Worm (Caenorhabditis elegans) whole organism, young adult: ENCODE results near the gene F01F1.11.

Experiments used
- C06A6.2 ChIP-seq: fragments of 200-800 bp; sonication (Bioruptor generic); conservative IDR thresholded peaks from 2 replicates; pipeline ENCODE4 v1.3.6; 2022; ENCODE audit warnings: missing genetic modification characterization, missing compliant biosample characterization
- F10E7.11 ChIP-seq: sonication (generic microtip); optimal IDR thresholded peaks from 2 replicates; lab custom pipeline; 2017; ENCODE audit warnings: mild to moderate bottlenecking, missing genetic modification characterization, moderate library complexity, missing compliant biosample characterization
- F37B4.10 ChIP-seq: fragments of 200-800 bp; sonication (Bioruptor generic); IDR thresholded peaks from 2 replicates; pipeline ENCODE4 v1.3.6; 2022; ENCODE audit warnings: missing genetic modification characterization, missing compliant biosample characterization
- F55B11.4 ChIP-seq: sonication (generic microtip); optimal IDR thresholded peaks from 2 replicates; lab custom pipeline; 2016; ENCODE audit warnings: missing compliant biosample characterization, missing genetic modification characterization, borderline replicate concordance; ENCODE audit not compliant: insufficient read depth
- F57C9.4 ChIP-seq: sonication (generic microtip); optimal IDR thresholded peaks from 2 replicates; lab custom pipeline; 2017; ENCODE audit warnings: mild to moderate bottlenecking, missing genetic modification characterization, missing compliant biosample characterization
- Y79H2A.3 ChIP-seq: fragments of 200-800 bp; sonication (Bioruptor generic); conservative IDR thresholded peaks from 2 replicates; pipeline ENCODE4 v1.3.6; 2022; ENCODE audit warnings: missing genetic modification reagents, missing genetic modification characterization, missing compliant biosample characterization
- ZK185.1 ChIP-seq: sonication (generic microtip); optimal IDR thresholded peaks from 2 replicates; lab custom pipeline; 2016; ENCODE audit warnings: mild to moderate bottlenecking, missing genetic modification characterization, missing compliant biosample characterization; ENCODE audit not compliant: poor library complexity, severe bottlenecking
- akir-1 ChIP-seq: fragments of 200-800 bp; sonication (Bioruptor generic); optimal IDR thresholded peaks from 2 replicates; lab custom pipeline; 2018; ENCODE audit warnings: mild to moderate bottlenecking, missing genetic modification characterization, moderate library complexity, missing compliant biosample characterization
- ama-1 ChIP-seq, 3 experiments: fragments of 150-350 bp in 1 of 3; sonication (generic microtip) in 2 of 3; optimal IDR thresholded peaks; 2 replicates each; lab custom pipeline; 2014 to 2018; ENCODE audit warnings: missing biosample characterization in 2 of 3, missing genetic modification characterization in 2 of 3, missing genetic modification reagents in 2 of 3
- attf-3 ChIP-seq: fragments of 200-800 bp; sonication (Bioruptor generic); conservative IDR thresholded peaks from 2 replicates; pipeline ENCODE4 v1.3.6; 2022; ENCODE audit warnings: missing genetic modification reagents, missing genetic modification characterization, missing compliant biosample characterization
- attf-5 ChIP-seq: fragments of 200-800 bp; sonication (Bioruptor generic); optimal IDR thresholded peaks from 2 replicates; lab custom pipeline; 2018; ENCODE audit warnings: mild to moderate bottlenecking, missing genetic modification characterization, missing compliant biosample characterization
- attf-6 ChIP-seq: fragments of 200-800 bp; sonication (Bioruptor generic); IDR thresholded peaks from 2 replicates; pipeline ENCODE4 v1.3.6; 2022; ENCODE audit warnings: missing genetic modification reagents, missing genetic modification characterization, missing compliant biosample characterization
- bed-1 ChIP-seq: fragments of 200-800 bp; sonication (Bioruptor generic); IDR thresholded peaks from 2 replicates; pipeline ENCODE4 v1.3.6; 2022; ENCODE audit warnings: missing genetic modification reagents, missing genetic modification characterization, missing compliant biosample characterization
- cebp-1 ChIP-seq, 2 experiments: fragments of 200-800 bp in 1 of 2; sonication (Bioruptor generic) in 1 of 2; sonication (generic microtip) in 1 of 2; IDR thresholded peaks in 1 of 2; optimal IDR thresholded peaks in 1 of 2; 2 replicates each; pipeline versions ENCODE4 v1.3.6 to Lab custom; 2017 to 2022; ENCODE audit warnings: missing compliant biosample characterization in 2 of 2, missing genetic modification characterization in 2 of 2, mild to moderate bottlenecking in 1 of 2, missing genetic modification reagents in 1 of 2, moderate library complexity in 1 of 2
- ceh-27 ChIP-seq: fragments of 200-800 bp; sonication (Bioruptor generic); optimal IDR thresholded peaks from 2 replicates; lab custom pipeline; 2018; ENCODE audit warnings: mild to moderate bottlenecking, missing genetic modification characterization, moderate library complexity, missing compliant biosample characterization
- ceh-58 ChIP-seq: fragments of 200-800 bp; sonication (Bioruptor generic); IDR thresholded peaks from 2 replicates; pipeline ENCODE4 v1.3.6; 2022; ENCODE audit warnings: missing genetic modification characterization, missing compliant biosample characterization
- dox-1 ChIP-seq: fragments of 200-800 bp; sonication (Bioruptor generic); IDR thresholded peaks from 2 replicates; pipeline ENCODE4 v1.3.6; 2022; ENCODE audit warnings: missing genetic modification reagents, missing genetic modification characterization, missing compliant biosample characterization
- dpl-1 ChIP-seq: fragments of 150-350 bp; optimal IDR thresholded peaks from 2 replicates; lab custom pipeline; 2014; ENCODE audit warnings: missing biosample characterization, missing genetic modification reagents, missing genetic modification characterization
- egl-18 ChIP-seq: fragments of 200-800 bp; sonication (Bioruptor generic); IDR thresholded peaks from 2 replicates; pipeline ENCODE4 v1.3.6; 2022; ENCODE audit warnings: missing genetic modification reagents, missing genetic modification characterization, missing compliant biosample characterization
- egl-44 ChIP-seq: fragments of 200-800 bp; sonication (Bioruptor generic); IDR thresholded peaks from 2 replicates; pipeline ENCODE4 v1.3.6; 2022; ENCODE audit warnings: missing genetic modification reagents, missing genetic modification characterization, missing compliant biosample characterization
- gei-17 ChIP-seq: fragments of 200-800 bp; sonication (Bioruptor generic); optimal IDR thresholded peaks from 2 replicates; lab custom pipeline; 2018; ENCODE audit warnings: mild to moderate bottlenecking, missing genetic modification characterization, missing compliant biosample characterization
- him-1 ChIP-seq: sonication (generic microtip); optimal IDR thresholded peaks from 2 replicates; lab custom pipeline; 2016; ENCODE audit warnings: missing genotype, missing genetic modification reagents, missing genetic modification characterization, missing compliant biosample characterization
- hlh-26 ChIP-seq: fragments of 200-800 bp; sonication (Bioruptor generic); conservative IDR thresholded peaks from 2 replicates; pipeline ENCODE4 v1.3.6; 2022; ENCODE audit warnings: missing genetic modification reagents, missing genetic modification characterization, missing compliant biosample characterization
- hmg-1.2 ChIP-seq: fragments of 200-800 bp; sonication (Bioruptor generic); IDR thresholded peaks from 2 replicates; pipeline ENCODE4 v1.3.6; 2022; ENCODE audit warnings: missing genetic modification reagents, missing genetic modification characterization, missing compliant biosample characterization
- hmg-20 ChIP-seq: fragments of 200-800 bp; sonication (Bioruptor generic); IDR thresholded peaks from 2 replicates; pipeline ENCODE4 v1.3.6; 2022; ENCODE audit warnings: missing genetic modification reagents, missing genetic modification characterization, missing compliant biosample characterization
- let-526 ChIP-seq: fragments of 200-800 bp; sonication (Bioruptor generic); IDR thresholded peaks from 2 replicates; pipeline ENCODE4 v1.3.6; 2022; ENCODE audit warnings: missing genetic modification reagents, missing genetic modification characterization, missing compliant biosample characterization
- lin-54 ChIP-seq: fragments of 200-800 bp; sonication (Bioruptor generic); optimal IDR thresholded peaks from 2 replicates; lab custom pipeline; 2018; ENCODE audit warnings: mild to moderate bottlenecking, missing genetic modification characterization, missing compliant biosample characterization
- lir-1 ChIP-seq: fragments of 200-800 bp; sonication (Bioruptor generic); conservative IDR thresholded peaks from 2 replicates; pipeline ENCODE4 v1.3.6; 2022; ENCODE audit warnings: missing genetic modification reagents, missing genetic modification characterization, missing compliant biosample characterization
- madf-10 ChIP-seq: sonication (generic microtip); optimal IDR thresholded peaks from 2 replicates; lab custom pipeline; 2016; ENCODE audit warnings: mild to moderate bottlenecking, missing genetic modification characterization, missing compliant biosample characterization
- mcd-1 ChIP-seq: fragments of 200-800 bp; sonication (Bioruptor generic); IDR thresholded peaks from 2 replicates; pipeline ENCODE4 v1.3.6; 2022; ENCODE audit warnings: missing genetic modification reagents, missing genetic modification characterization, missing compliant biosample characterization
- mxl-1 ChIP-seq: sonication (generic microtip); optimal IDR thresholded peaks from 2 replicates; lab custom pipeline; 2016; ENCODE audit warnings: missing genetic modification characterization, missing compliant biosample characterization
- rcor-1 ChIP-seq: fragments of 200-800 bp; sonication (Bioruptor generic); IDR thresholded peaks from 2 replicates; pipeline ENCODE4 v1.3.6; 2022; ENCODE audit warnings: missing genetic modification reagents, missing genetic modification characterization, missing compliant biosample characterization
- repo-1 ChIP-seq: sonication (generic microtip); optimal IDR thresholded peaks from 2 replicates; lab custom pipeline; 2017; ENCODE audit warnings: mild to moderate bottlenecking, missing genetic modification characterization, missing compliant biosample characterization
- rpc-1 ChIP-seq, 2 experiments: fragments of 150-350 bp in 1 of 2; sonication (generic microtip) in 1 of 2; optimal IDR thresholded peaks; 2 replicates each; lab custom pipeline; 2014 to 2018; ENCODE audit warnings: missing biosample characterization in 1 of 2, missing genetic modification characterization in 1 of 2, missing genetic modification reagents in 1 of 2, missing genotype in 1 of 2
- sdz-38 ChIP-seq: sonication (generic microtip); optimal IDR thresholded peaks from 2 replicates; lab custom pipeline; 2016; ENCODE audit warnings: missing genotype, missing genetic modification characterization, missing compliant biosample characterization
- snpc-4 ChIP-seq, 5 experiments: fragments of 150-350 bp in 1 of 5; sonication (generic microtip) in 4 of 5; optimal IDR thresholded peaks; 2 replicates each; lab custom pipeline; 2014 to 2018; ENCODE audit warnings: missing genetic modification characterization in 5 of 5, missing biosample characterization in 3 of 5, antibody characterized with exemption in 2 of 5, mild to moderate bottlenecking in 2 of 5, missing compliant biosample characterization in 2 of 5, missing genotype in 2 of 5, moderate library complexity in 2 of 5, missing genetic modification reagents in 1 of 5
- sptf-2 ChIP-seq: fragments of 200-800 bp; sonication (Bioruptor generic); optimal IDR thresholded peaks from 2 replicates; lab custom pipeline; 2018; ENCODE audit warnings: mild to moderate bottlenecking, missing genetic modification characterization, missing compliant biosample characterization
- tbp1 ChIP-seq: fragments of 200-800 bp; sonication (Bioruptor generic); optimal IDR thresholded peaks from 2 replicates; lab custom pipeline; 2018; ENCODE audit warnings: mild to moderate bottlenecking, missing genetic modification characterization, missing compliant biosample characterization
- tlf-1 ChIP-seq: fragments of 200-800 bp; sonication (Bioruptor generic); optimal IDR thresholded peaks from 2 replicates; lab custom pipeline; 2018; ENCODE audit warnings: mild to moderate bottlenecking, missing genetic modification characterization, missing compliant biosample characterization
- zfh-2 ChIP-seq: fragments of 200-800 bp; sonication (Bioruptor generic); conservative IDR thresholded peaks from 2 replicates; pipeline ENCODE4 v1.3.6; 2022; ENCODE audit warnings: missing genetic modification reagents, missing genetic modification characterization, missing compliant biosample characterization
- zim-3 ChIP-seq: sonication (generic microtip); optimal IDR thresholded peaks from 2 replicates; lab custom pipeline; 2017; ENCODE audit warnings: mild to moderate bottlenecking, missing genetic modification characterization, moderate library complexity, missing compliant biosample characterization
- ztf-22 ChIP-seq: fragments of 200-800 bp; sonication (Bioruptor generic); optimal IDR thresholded peaks from 2 replicates; lab custom pipeline; 2018; ENCODE audit warnings: mild to moderate bottlenecking, missing genetic modification characterization, moderate library complexity, missing compliant biosample characterization
- ztf-3 ChIP-seq: fragments of 200-800 bp; sonication (Bioruptor generic); optimal IDR thresholded peaks from 2 replicates; lab custom pipeline; 2018; ENCODE audit warnings: mild to moderate bottlenecking, missing genetic modification characterization, missing compliant biosample characterization

The F01F1.11 gene

DNA sequence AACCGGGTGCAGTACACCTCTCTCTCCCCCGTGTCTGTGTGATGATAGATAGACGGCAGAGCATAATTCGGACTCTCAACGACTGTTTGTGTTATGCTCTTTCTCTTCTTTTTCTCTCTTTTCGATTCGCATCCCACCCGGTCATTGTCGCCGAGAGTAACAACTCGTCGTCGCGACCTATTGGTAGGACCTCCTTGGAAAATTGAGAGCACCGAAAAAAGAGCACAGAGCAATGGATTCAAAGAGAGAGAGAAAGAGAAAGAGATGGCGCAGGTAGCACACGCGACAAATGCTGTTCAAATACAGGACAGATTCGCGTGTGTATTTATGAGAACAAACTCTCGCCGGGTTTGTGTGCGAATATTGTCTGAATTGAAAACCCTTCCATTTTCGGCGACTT is 28.0 kb downstream of the F01F1.11 start:
- TF ChIP-seq let-526, result no peak
- TF ChIP-seq zfh-2 (GFP tag; lab: Robert Waterston, UW), result peak; percentile 39; the same call in 1 of the 2 replicates
- no peak for TF ChIP-seq Y79H2A.3 (GFP tag; lab: Robert Waterston, UW)

DNA sequence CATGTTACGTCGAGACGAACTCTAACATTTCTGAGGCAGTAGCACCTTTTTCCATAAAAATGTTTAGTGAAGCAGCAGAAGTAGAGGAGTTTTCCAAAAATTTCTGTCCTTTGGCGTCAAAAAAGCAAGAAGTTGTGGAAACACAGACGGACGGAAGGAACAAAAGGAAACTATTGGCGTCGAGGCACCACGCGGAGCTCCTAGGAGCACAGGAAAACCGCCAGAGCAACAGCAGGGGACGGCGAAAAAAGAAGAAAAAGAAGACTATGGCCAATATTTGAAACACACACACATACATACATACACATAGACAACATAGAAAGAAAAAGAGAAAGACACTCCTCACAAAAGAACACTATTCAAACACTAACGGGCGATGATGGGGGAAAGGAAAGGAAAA is 28.8 kb downstream of the F01F1.11 start:
- no peak for TF ChIP-seq mcd-1 (GFP tag; lab: Robert Waterston, UW)
- TF ChIP-seq zfh-2 (GFP tag; lab: Robert Waterston, UW), result 0 out of 2 replicates have a peak, but pooled peaks have one; percentile 8
- TF ChIP-seq lin-54 (GFP tag; lab: Kevin White, UChicago), result no peak
- TF ChIP-seq C06A6.2, result no peak
- no peak for TF ChIP-seq cebp-1 (GFP tag; IDR thresholded peaks at IDR 0.05; lab: Robert Waterston, UW)
- peak; percentile 10 for TF ChIP-seq cebp-1 (tag; optimal IDR thresholded peaks at IDR 0.05; lab: Kevin White, UChicago)
- TF ChIP-seq repo-1 (tag; lab: Kevin White, UChicago), result no peak

DNA sequence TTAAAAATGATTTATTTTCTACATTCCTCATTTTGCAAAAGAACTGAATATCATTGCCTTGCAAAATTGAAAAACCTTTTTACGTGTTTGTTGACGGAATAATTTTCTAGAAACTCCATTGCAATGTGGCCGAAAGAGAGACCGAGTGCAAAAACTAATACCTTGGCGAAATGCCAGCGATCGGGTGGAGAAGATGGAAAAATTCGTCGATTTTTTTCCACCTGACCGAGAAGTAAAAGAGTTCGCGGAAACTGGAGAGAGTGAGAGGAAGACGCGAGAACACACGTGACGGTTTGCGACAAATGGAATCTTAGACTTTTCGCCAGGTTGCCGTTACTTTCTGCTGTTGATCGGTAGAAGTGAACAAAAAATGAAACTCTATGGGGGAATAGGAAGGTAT is 30.0 kb downstream of the F01F1.11 start:
- TF ChIP-seq F55B11.4 (tag; lab: Kevin White, UChicago), result no peak
- TF ChIP-seq madf-10 (tag; lab: Kevin White, UChicago), result no peak
- TF ChIP-seq him-1, result no peak
- TF ChIP-seq lir-1 (GFP tag; lab: Robert Waterston, UW), result no peak
- no peak for TF ChIP-seq F57C9.4 (tag; lab: Kevin White, UChicago)
- TF ChIP-seq akir-1 (GFP tag; lab: Kevin White, UChicago), result no peak
- no peak for TF ChIP-seq ceh-58
- no peak for TF ChIP-seq attf-5 (GFP tag; lab: Kevin White, UChicago)
- no peak for TF ChIP-seq tlf-1 (GFP tag; lab: Kevin White, UChicago)
- TF ChIP-seq zim-3 (tag; lab: Kevin White, UChicago), result no peak
- no peak for TF ChIP-seq F10E7.11
- no peak for TF ChIP-seq attf-3
- TF ChIP-seq bed-1, result no peak
- no peak for TF ChIP-seq rpc-1 (optimal IDR thresholded peaks at IDR 0.05; lab: Kevin White, UChicago)
- no peak for TF ChIP-seq rpc-1 (tag; optimal IDR thresholded peaks at IDR 0.05; lab: Kevin White, UChicago)
- no peak for TF ChIP-seq cebp-1 (GFP tag; IDR thresholded peaks at IDR 0.05; lab: Robert Waterston, UW)
- TF ChIP-seq cebp-1 (tag; optimal IDR thresholded peaks at IDR 0.05; lab: Kevin White, UChicago), result peak; percentile 57
- TF ChIP-seq tbp1 (GFP tag; lab: Kevin White, UChicago), result peak; percentile 25
- no peak for TF ChIP-seq mxl-1 (tag; lab: Kevin White, UChicago)
- TF ChIP-seq ztf-3 (GFP tag; lab: Kevin White, UChicago), result no peak
- TF ChIP-seq hlh-26, result no peak
- TF ChIP-seq sptf-2, result no peak
- no peak for TF ChIP-seq ceh-27 (GFP tag; lab: Kevin White, UChicago)
- no peak for TF ChIP-seq attf-6
- TF ChIP-seq egl-18 (GFP tag; lab: Robert Waterston, UW), result no peak
- no peak for TF ChIP-seq ztf-22 (GFP tag; lab: Kevin White, UChicago)
- TF ChIP-seq egl-44 (GFP tag; lab: Robert Waterston, UW), result no peak
- no peak for TF ChIP-seq lin-54 (GFP tag; lab: Kevin White, UChicago)
- TF ChIP-seq sdz-38, result no peak
- peak; percentile 19; the same call in 1 of the 2 replicates for TF ChIP-seq hmg-1.2
- TF ChIP-seq F37B4.10, result no peak
- TF ChIP-seq dox-1 (GFP tag; lab: Robert Waterston, UW), result peak; percentile 36; the same call in 1 of the 2 replicates
- no peak for TF ChIP-seq dpl-1 (GFP tag; lab: Kevin White, UChicago)
- TF ChIP-seq rcor-1 (GFP tag; lab: Robert Waterston, UW), result no peak
- TF ChIP-seq ZK185.1, result no peak
- TF ChIP-seq hmg-20 (GFP tag; lab: Robert Waterston, UW), result no peak
- TF ChIP-seq snpc-4 (GFP tag; optimal IDR thresholded peaks at IDR 0.05; lab: Kevin White, UChicago), result no peak
- TF ChIP-seq snpc-4 (tag; optimal IDR thresholded peaks at IDR 0.05; lab: Kevin White, UChicago), result no peak
- TF ChIP-seq gei-17 (GFP tag; lab: Kevin White, UChicago), result no peak
- no peak for TF ChIP-seq mcd-1 (GFP tag; lab: Robert Waterston, UW)
- TF ChIP-seq ama-1 (optimal IDR thresholded peaks at IDR 0.05; lab: Kevin White, UChicago), result no peak
- TF ChIP-seq ama-1 (GFP tag; optimal IDR thresholded peaks at IDR 0.05; lab: Kevin White, UChicago), result no peak
